Worm (Caenorhabditis elegans): ENCODE data around the gene tag-278.

Gene tag-278

ce11 chrX:3697623-3698022, 8.6 kb upstream of the tag-278 start (continued):
- TF ChIP-seq ttx-3 (tag; optimal IDR thresholded peaks at IDR 0.05) (peak; percentile 82), sdc-2 (tag; optimal IDR thresholded peaks at IDR 0.05) (peak; percentile 86), ref-2 (tag; optimal IDR thresholded peaks at IDR 0.05) (peak; percentile 79), elt-4 (tag; optimal IDR thresholded peaks at IDR 0.05) (no peak), T23F11.4 (GFP tag; optimal IDR thresholded peaks at IDR 0.05) (peak; percentile 86), nfya-1 (tag; optimal IDR thresholded peaks at IDR 0.05) (peak; percentile 64), npax-4 (tag; optimal IDR thresholded peaks at IDR 0.05) (peak; percentile 78), ceh-48 (tag; optimal IDR thresholded peaks at IDR 0.05) (peak; percentile 72), pros-1 (tag; optimal IDR thresholded peaks at IDR 0.05) (no peak), hlh-8 (tag; optimal IDR thresholded peaks at IDR 0.05) (peak; percentile 74), ztf-16 (tag; optimal IDR thresholded peaks at IDR 0.05) (peak; percentile 76), K09A11.1 (tag; optimal IDR thresholded peaks at IDR 0.05; ENCODE audit: insufficient read depth) (peak; percentile 47), che-1 (tag; optimal IDR thresholded peaks at IDR 0.05) (peak; percentile 86), eyg-1 (tag; optimal IDR thresholded peaks at IDR 0.05) (peak; percentile 81), unc-42 (tag; optimal IDR thresholded peaks at IDR 0.05) (peak; percentile 68), K02D7.2 (tag; optimal IDR thresholded peaks at IDR 0.05) (peak; percentile 80), tbx-2 (tag; optimal IDR thresholded peaks at IDR 0.05) (peak; percentile 84), elt-2 (tag; optimal IDR thresholded peaks at IDR 0.05) (peak; percentile 89), lim-6 (tag; optimal IDR thresholded peaks at IDR 0.05) (no peak), ahr-1 (tag; optimal IDR thresholded peaks at IDR 0.05) (peak; percentile 70), hlh-30 (tag; optimal IDR thresholded peaks at IDR 0.05; ENCODE audit: insufficient read depth) (no peak), tbx-7 (tag; optimal IDR thresholded peaks at IDR 0.05) (peak; percentile 47), madf-2 (tag; optimal IDR thresholded peaks at IDR 0.05) (peak; percentile 83), ceh-22 (tag; optimal IDR thresholded peaks at IDR 0.05) (no peak), ets-4 (tag; optimal IDR thresholded peaks at IDR 0.05) (peak; percentile 59), rnt-1 (tag; optimal IDR thresholded peaks at IDR 0.05) (peak; percentile 83), dmd-4 (tag; optimal IDR thresholded peaks at IDR 0.05; ENCODE audit: borderline replicate concordance) (peak; percentile 74), Y22D7AL.16 (tag; optimal IDR thresholded peaks at IDR 0.05) (peak; percentile 82), hlh-15 (tag; optimal IDR thresholded peaks at IDR 0.05) (peak; percentile 76), zip-5 (tag; optimal IDR thresholded peaks at IDR 0.05) (peak; percentile 40), unc-3 (GFP tag; conservative IDR thresholded peaks at IDR 0.05) (peak; percentile 90), unc-3 (tag; optimal IDR thresholded peaks at IDR 0.05) (peak; percentile 62), ceh-9 (tag; optimal IDR thresholded peaks at IDR 0.05) (peak; percentile 52)

- TF ChIP-seq ahr-1 (tag; optimal IDR thresholded peaks at IDR 0.05) (no peak), nfya-1 (tag; optimal IDR thresholded peaks at IDR 0.05) (no peak), ceh-2 (tag; optimal IDR thresholded peaks at IDR 0.05) (no peak), sdc-2 (tag; optimal IDR thresholded peaks at IDR 0.05) (no peak)
Measured at ce11 chrX:3696603-3697002, 7.6 kb upstream of the tag-278 start, which contains the start of gene C01C4.3. TSS of gene C01C4.3 (plus strand) at chrX:3696903.

- TF ChIP-seq C38D4.7 (GFP tag; optimal IDR thresholded peaks at IDR 0.05) (no peak), madf-2 (tag; optimal IDR thresholded peaks at IDR 0.05) (no peak), tbx-7 (tag; optimal IDR thresholded peaks at IDR 0.05) (no peak), nhr-11 (tag; optimal IDR thresholded peaks at IDR 0.05) (no peak), F13H6.1 (tag; optimal IDR thresholded peaks at IDR 0.05) (no peak), hlh-30 (tag; optimal IDR thresholded peaks at IDR 0.05; ENCODE audit: insufficient read depth) (no peak)
Measured at ce11 chrX:3695826-3696225, 6.8 kb upstream of the tag-278 start.

- TF ChIP-seq dmd-4 (tag; optimal IDR thresholded peaks at IDR 0.05; ENCODE audit: borderline replicate concordance) (peak; percentile 18), ceh-24 (tag; optimal IDR thresholded peaks at IDR 0.05) (no peak), ref-2 (tag; optimal IDR thresholded peaks at IDR 0.05) (peak; percentile 79), zip-5 (tag; optimal IDR thresholded peaks at IDR 0.05) (no peak), mec-3 (tag; optimal IDR thresholded peaks at IDR 0.05; ENCODE audit: borderline replicate concordance) (no peak), ceh-22 (tag; optimal IDR thresholded peaks at IDR 0.05) (peak; percentile 32), rnt-1 (tag; optimal IDR thresholded peaks at IDR 0.05) (peak; percentile 39), ceh-48 (tag; optimal IDR thresholded peaks at IDR 0.05) (no peak), tbx-2 (tag; optimal IDR thresholded peaks at IDR 0.05) (peak; percentile 79), C08G9.2 (tag; optimal IDR thresholded peaks at IDR 0.05) (peak; percentile 33), ceh-31 (tag; optimal IDR thresholded peaks at IDR 0.05) (peak; percentile 72), ceh-18 (tag; optimal IDR thresholded peaks at IDR 0.05) (peak; percentile 51), ets-4 (tag; optimal IDR thresholded peaks at IDR 0.05) (no peak), hlh-6 (tag; optimal IDR thresholded peaks at IDR 0.05) (peak; percentile 2), madf-2 (tag; optimal IDR thresholded peaks at IDR 0.05) (peak; percentile 41), pat-9 (tag; optimal IDR thresholded peaks at IDR 0.05) (peak; percentile 15), ceh-19 (GFP tag; optimal IDR thresholded peaks at IDR 0.05) (peak; percentile 50), sdc-2 (tag; optimal IDR thresholded peaks at IDR 0.05) (peak; percentile 74), unc-55 (GFP tag; optimal IDR thresholded peaks at IDR 0.05) (peak; percentile 55), unc-42 (tag; optimal IDR thresholded peaks at IDR 0.05) (peak; percentile 38), nfya-1 (tag; optimal IDR thresholded peaks at IDR 0.05) (peak; percentile 56), elt-2 (tag; optimal IDR thresholded peaks at IDR 0.05) (peak; percentile 28), che-1 (tag; optimal IDR thresholded peaks at IDR 0.05) (peak; percentile 30)
Measured at ce11 chrX:3694172-3694571, 5.2 kb upstream of the tag-278 start.

Measured in whole organism, late embryonic.